Fruit fly (Drosophila melanogaster) whole organism, embryonic: ENCODE results near the gene tra.

Source experiments
- BEAF-32 ChIP-seq: fragments of 200-800 bp; sonication (Bioruptor generic); optimal IDR thresholded peaks from 3 replicates; lab custom pipeline; 2017; ENCODE audit warnings: missing biosample characterization, missing genetic modification characterization, mild to moderate bottlenecking, moderate library complexity, missing genetic modification reagents
- C15 ChIP-seq: fragments of 200-800 bp; sonication (Bioruptor generic); IDR thresholded peaks from 3 replicates; pipeline ENCODE4 v1.3.6; 2022; ENCODE audit warnings: missing biosample characterization, missing genetic modification characterization
- CG1024 ChIP-seq: fragments of 200-800 bp; sonication (Bioruptor generic); IDR thresholded peaks from 2 replicates; pipeline ENCODE4 v1.3.6; 2022; ENCODE audit warnings: missing biosample characterization, missing genetic modification characterization
- CG10565 ChIP-seq: fragments of 200-800 bp; sonication (Bioruptor generic); optimal IDR thresholded peaks from 3 replicates; lab custom pipeline; 2016; ENCODE audit warnings: missing biosample characterization, mild to moderate bottlenecking, missing genetic modification characterization
- CG10654 ChIP-seq: fragments of 200-800 bp; sonication (Bioruptor generic); optimal IDR thresholded peaks from 2 replicates; lab custom pipeline; 2016; ENCODE audit warnings: missing biosample characterization, missing genetic modification characterization
- CG11696 ChIP-seq: fragments of 200-800 bp; sonication (Bioruptor generic); IDR thresholded peaks from 2 replicates; pipeline ENCODE4 v1.3.6; 2022; ENCODE audit warnings: missing biosample characterization, missing genetic modification characterization
- CG13894 ChIP-seq: fragments of 200-800 bp; sonication (Bioruptor generic); optimal IDR thresholded peaks from 3 replicates; lab custom pipeline; 2018; ENCODE audit warnings: missing biosample characterization, mild to moderate bottlenecking, missing genetic modification characterization, moderate library complexity
- CG14965 ChIP-seq: fragments of 200-800 bp; sonication (Bioruptor generic); optimal IDR thresholded peaks from 2 replicates; lab custom pipeline; 2016; ENCODE audit warnings: missing biosample characterization, missing genetic modification characterization, borderline replicate concordance
- CG16863 ChIP-seq: fragments of 200-800 bp; sonication (Bioruptor generic); optimal IDR thresholded peaks from 3 replicates; lab custom pipeline; 2016; ENCODE audit warnings: missing biosample characterization, missing genetic modification characterization
- CG1832 ChIP-seq: fragments of 200-800 bp; sonication (Bioruptor generic); optimal IDR thresholded peaks from 2 replicates; lab custom pipeline; 2017; ENCODE audit warnings: missing biosample characterization, mild to moderate bottlenecking, missing genetic modification characterization, inconsistent platforms
- CG2129 ChIP-seq: fragments of 200-800 bp; sonication (Bioruptor generic); IDR thresholded peaks from 2 replicates; pipeline ENCODE4 v1.3.6; 2022; ENCODE audit warnings: missing biosample characterization, missing genetic modification characterization; ENCODE audit not compliant: partially characterized antibody
- CG2875 ChIP-seq: fragments of 200-800 bp; sonication (Bioruptor generic); optimal IDR thresholded peaks from 2 replicates; lab custom pipeline; 2017; ENCODE audit warnings: missing biosample characterization, mild to moderate bottlenecking, missing genetic modification characterization, missing genetic modification reagents
- CG30020 ChIP-seq: fragments of 200-800 bp; optimal IDR thresholded peaks from 2 replicates; lab custom pipeline; 2019; ENCODE audit warnings: missing biosample characterization, mild to moderate bottlenecking, missing genetic modification characterization, moderate library complexity
- CG3065 ChIP-seq: fragments of 200-800 bp; sonication (Bioruptor generic); optimal IDR thresholded peaks from 2 replicates; lab custom pipeline; 2016; ENCODE audit warnings: missing biosample characterization, missing genetic modification characterization
- CG42726 ChIP-seq: fragments of 200-800 bp; sonication (Bioruptor generic); IDR thresholded peaks from 2 replicates; pipeline ENCODE4 v1.3.6; 2022; ENCODE audit warnings: missing biosample characterization, missing genetic modification characterization; ENCODE audit not compliant: partially characterized antibody
- CG6791 ChIP-seq: fragments of 200-800 bp; sonication (Bioruptor generic); IDR thresholded peaks from 3 replicates; pipeline ENCODE4 v1.3.6; 2022; ENCODE audit warnings: missing biosample characterization, missing genetic modification characterization; ENCODE audit not compliant: partially characterized antibody
- CG9727 ChIP-seq: fragments of 200-800 bp; sonication (Bioruptor generic); optimal IDR thresholded peaks from 3 replicates; lab custom pipeline; 2017; ENCODE audit warnings: missing biosample characterization, mild to moderate bottlenecking, missing genetic modification characterization
- CG9817 ChIP-seq: fragments of 200-800 bp; sonication (Bioruptor generic); optimal IDR thresholded peaks from 2 replicates; lab custom pipeline; 2018; ENCODE audit warnings: missing biosample characterization, mild to moderate bottlenecking, missing genetic modification characterization, moderate library complexity
- Camta ChIP-seq: fragments of 200-800 bp; sonication (Bioruptor generic); optimal IDR thresholded peaks from 2 replicates; lab custom pipeline; 2016; ENCODE audit warnings: missing biosample characterization, missing genetic modification characterization
- Dbx ChIP-seq: fragments of 200-800 bp; sonication (Bioruptor generic); IDR thresholded peaks from 3 replicates; pipeline ENCODE4 v1.3.6; 2022; ENCODE audit warnings: missing biosample characterization, missing genetic modification characterization
- Deaf1 ChIP-seq: fragments of 200-800 bp; optimal IDR thresholded peaks from 3 replicates; lab custom pipeline; 2019; ENCODE audit warnings: missing biosample characterization, mild to moderate bottlenecking, missing genetic modification characterization, moderate library complexity
- Dll ChIP-seq: fragments of 200-800 bp; sonication (Bioruptor generic); IDR thresholded peaks from 4 replicates; pipeline ENCODE4 v1.3.6; 2022; ENCODE audit warnings: missing biosample characterization, missing genetic modification characterization; ENCODE audit not compliant: partially characterized antibody
- Drgx ChIP-seq: fragments of 200-800 bp; sonication (Bioruptor generic); IDR thresholded peaks from 2 replicates; pipeline ENCODE4 v1.3.6; 2022; ENCODE audit warnings: missing biosample characterization, missing genetic modification characterization
- Fer2 ChIP-seq: fragments of 200-800 bp; sonication (Bioruptor generic); optimal IDR thresholded peaks from 2 replicates; lab custom pipeline; 2018; ENCODE audit warnings: missing biosample characterization, mild to moderate bottlenecking, missing genetic modification characterization, moderate library complexity
- Gsc ChIP-seq: fragments of 200-800 bp; sonication (Bioruptor generic); IDR thresholded peaks from 2 replicates; pipeline ENCODE4 v1.3.6; 2022; ENCODE audit warnings: missing biosample characterization, missing genetic modification characterization
- HLH4C ChIP-seq: fragments of 200-800 bp; sonication (Bioruptor generic); IDR thresholded peaks from 3 replicates; pipeline ENCODE4 v1.3.6; 2022; ENCODE audit warnings: missing biosample characterization, missing genetic modification characterization; ENCODE audit not compliant: partially characterized antibody
- HLH54F ChIP-seq: fragments of 200-800 bp; sonication (Bioruptor generic); optimal IDR thresholded peaks from 3 replicates; lab custom pipeline; 2016; ENCODE audit warnings: missing biosample characterization, missing genetic modification characterization
- Hmr ChIP-seq: fragments of 200-800 bp; sonication (Bioruptor generic); optimal IDR thresholded peaks from 3 replicates; lab custom pipeline; 2017; ENCODE audit warnings: mild to moderate bottlenecking, missing biosample characterization, missing genetic modification reagents, missing genetic modification characterization
- Hr78 ChIP-seq, 2 experiments: fragments of 200-800 bp in 1 of 2; fragments of >200 bp in 1 of 2; sonication (Bioruptor generic) in 1 of 2; optimal IDR thresholded peaks; 2 replicates each; lab custom pipeline; 2017 to 2019; ENCODE audit warnings: missing biosample characterization in 2 of 2, missing genetic modification characterization in 2 of 2, mild to moderate bottlenecking in 1 of 2, moderate library complexity in 1 of 2
- Oli ChIP-seq: fragments of 200-800 bp; sonication (Bioruptor generic); optimal IDR thresholded peaks from 2 replicates; lab custom pipeline; 2018; ENCODE audit warnings: missing biosample characterization, mild to moderate bottlenecking, missing genetic modification characterization, moderate library complexity
- Pdp1 ChIP-seq, 2 experiments: fragments of 200-800 bp; sonication (Bioruptor generic); optimal IDR thresholded peaks; 3 replicates each; lab custom pipeline; 2016; ENCODE audit warnings: missing biosample characterization in 2 of 2, missing genetic modification characterization in 2 of 2, mild to moderate bottlenecking in 1 of 2, moderate library complexity in 1 of 2
- Sry-β ChIP-seq: fragments of 200-800 bp; sonication (Bioruptor generic); optimal IDR thresholded peaks from 2 replicates; lab custom pipeline; 2018; ENCODE audit warnings: missing biosample characterization, mild to moderate bottlenecking, missing genetic modification characterization, moderate library complexity
- amos ChIP-seq: fragments of 200-800 bp; sonication (Bioruptor generic); IDR thresholded peaks from 2 replicates; pipeline ENCODE4 v1.3.6; 2022; ENCODE audit warnings: missing biosample characterization, missing genetic modification characterization; ENCODE audit not compliant: partially characterized antibody
- ase ChIP-seq: fragments of 200-800 bp; sonication (Bioruptor generic); IDR thresholded peaks from 3 replicates; pipeline ENCODE4 v1.3.6; 2022; ENCODE audit warnings: missing biosample characterization, missing genetic modification characterization
- bsh ChIP-seq, 2 experiments: fragments of 200-800 bp; sonication (Bioruptor generic); optimal IDR thresholded peaks; 2 replicates each; lab custom pipeline; 2017 to 2018; ENCODE audit warnings: mild to moderate bottlenecking in 2 of 2, missing biosample characterization in 2 of 2, missing genetic modification characterization in 2 of 2, moderate library complexity in 1 of 2
- cad ChIP-seq: fragments of >200 bp; optimal IDR thresholded peaks from 2 replicates; lab custom pipeline; 2017; ENCODE audit warnings: missing biosample characterization, missing genetic modification characterization
- cato ChIP-seq: fragments of 200-800 bp; sonication (Bioruptor generic); optimal IDR thresholded peaks from 2 replicates; lab custom pipeline; 2016; ENCODE audit warnings: missing biosample characterization, missing genetic modification characterization, borderline replicate concordance
- chinmo ChIP-seq: fragments of 200-800 bp; sonication (Bioruptor generic); IDR thresholded peaks from 4 replicates; pipeline ENCODE4 v1.3.6; 2022; ENCODE audit warnings: missing biosample characterization, missing genetic modification characterization; ENCODE audit not compliant: partially characterized antibody
- en ChIP-seq: fragments of 200-800 bp; sonication (Bioruptor generic); optimal IDR thresholded peaks from 2 replicates; lab custom pipeline; 2016; ENCODE audit warnings: missing biosample characterization, missing genetic modification characterization
- fd64A ChIP-seq: fragments of 200-800 bp; sonication (Bioruptor generic); optimal IDR thresholded peaks from 3 replicates; lab custom pipeline; 2018; ENCODE audit warnings: missing biosample characterization, mild to moderate bottlenecking, missing genetic modification characterization
- fu2 ChIP-seq: fragments of 200-800 bp; sonication (Bioruptor generic); optimal IDR thresholded peaks from 2 replicates; lab custom pipeline; 2016; ENCODE audit warnings: missing biosample characterization, missing genetic modification characterization
- gcm2 ChIP-seq: fragments of 200-800 bp; sonication (Bioruptor generic); optimal IDR thresholded peaks from 2 replicates; lab custom pipeline; 2016; ENCODE audit warnings: missing biosample characterization, missing genetic modification characterization
- gfzf ChIP-seq: fragments of 200-800 bp; sonication (Bioruptor generic); optimal IDR thresholded peaks from 2 replicates; lab custom pipeline; 2016; ENCODE audit warnings: missing biosample characterization, mild to moderate bottlenecking, missing genetic modification characterization, moderate library complexity
- ind ChIP-seq: fragments of 200-800 bp; sonication (Bioruptor generic); optimal IDR thresholded peaks from 3 replicates; lab custom pipeline; 2016; ENCODE audit warnings: missing biosample characterization, missing genetic modification characterization
- mirr ChIP-seq: fragments of 200-800 bp; sonication (Bioruptor generic); optimal IDR thresholded peaks from 3 replicates; lab custom pipeline; 2018; ENCODE audit warnings: missing biosample characterization, mild to moderate bottlenecking, missing genetic modification characterization
- otp ChIP-seq: fragments of 200-800 bp; sonication (Bioruptor generic); IDR thresholded peaks from 3 replicates; pipeline ENCODE4, ENCODE4 v1.3.6; 2022; ENCODE audit warnings: missing biosample characterization, missing genetic modification characterization
- trem ChIP-seq: fragments of 200-800 bp; optimal IDR thresholded peaks from 3 replicates; lab custom pipeline; 2019; ENCODE audit warnings: missing biosample characterization, mild to moderate bottlenecking, missing genetic modification characterization, moderate library complexity
- tup ChIP-seq: fragments of 200-800 bp; sonication (Bioruptor generic); optimal IDR thresholded peaks from 2 replicates; lab custom pipeline; 2016; ENCODE audit warnings: missing biosample characterization, mild to moderate bottlenecking, missing genetic modification characterization, moderate library complexity
- usp ChIP-seq: fragments of >200 bp; optimal IDR thresholded peaks from 2 replicates; lab custom pipeline; 2017; ENCODE audit warnings: missing biosample characterization, missing genetic modification characterization

Gene tra

dm6 chr3L:16609120-16609519, 18.3 kb upstream of the tra start, which contains the start of gene CG4098 (continued):
- TF ChIP-seq cato (GFP tag; lab: Kevin White, UChicago) (no peak), Oli (tag; lab: Kevin White, UChicago) (peak; percentile 1), mirr (peak; percentile 55), CG2875 (GFP tag; lab: Kevin White, UChicago) (no peak), HLH4C (GFP tag; lab: Robert Waterston, UW) (no peak), BEAF-32 (GFP tag; lab: Kevin White, UChicago) (peak; percentile 48), Drgx (peak; percentile 81), CG3065 (GFP tag; lab: Kevin White, UChicago) (no peak), CG9817 (tag; lab: Kevin White, UChicago) (peak; percentile 55), HLH54F (GFP tag; lab: Kevin White, UChicago) (peak; percentile 69), Camta (GFP tag; lab: Kevin White, UChicago) (peak; percentile 48), Dbx (GFP tag; lab: Robert Waterston, UW) (peak; percentile 68; the same call in 2 of the 3 replicates), CG10654 (GFP tag; lab: Kevin White, UChicago) (peak; percentile 30), CG30020 (tag; lab: Kevin White, UChicago) (no peak), Deaf1 (tag; lab: Kevin White, UChicago) (no peak), bsh (GFP tag; optimal IDR thresholded peaks at IDR 0.05; lab: Kevin White, UChicago) (peak in 1 of 2 experiments; percentile 47), C15 (no peak), CG1024 (GFP tag; lab: Robert Waterston, UW) (no peak), usp (GFP tag; lab: Kevin White, UChicago) (no peak), CG13894 (tag; lab: Kevin White, UChicago) (peak; percentile 49), cad (GFP tag; lab: Kevin White, UChicago) (no peak), Fer2 (tag; lab: Kevin White, UChicago) (peak; percentile 9), otp (peak; percentile 49; the same call in 1 of the 3 replicates), fd64A (no peak), chinmo (GFP tag; lab: Robert Waterston, UW) (no peak), CG2129 (GFP tag; lab: Robert Waterston, UW) (no peak), Dll (GFP tag; lab: Robert Waterston, UW) (0 out of 4 replicates have a peak, but pooled peaks have one; percentile 29), CG14965 (GFP tag; lab: Kevin White, UChicago) (no peak), CG11696 (GFP tag; lab: Robert Waterston, UW) (peak; percentile 99), Sry-β (GFP tag; lab: Kevin White, UChicago) (no peak), amos (GFP tag; lab: Robert Waterston, UW) (no peak; the same call in 1 of the 2 replicates), Gsc (no peak), CG42726 (GFP tag; lab: Robert Waterston, UW) (no peak), CG10565 (GFP tag; lab: Kevin White, UChicago) (no peak), ind (GFP tag; lab: Kevin White, UChicago) (peak; percentile 75), tup (GFP tag; lab: Kevin White, UChicago) (no peak), en (GFP tag; lab: Kevin White, UChicago) (no peak), gfzf (GFP tag; lab: Kevin White, UChicago) (peak; percentile 77), CG16863 (GFP tag; lab: Kevin White, UChicago) (peak; percentile 35), trem (tag; lab: Kevin White, UChicago) (no peak), Hmr (peak; percentile 52), gcm2 (GFP tag; lab: Kevin White, UChicago) (peak; percentile 29), Pdp1 (GFP tag; optimal IDR thresholded peaks at IDR 0.05; lab: Kevin White, UChicago) (peak; percentile 63 to 65), Hr78 (GFP tag; optimal IDR thresholded peaks at IDR 0.05; lab: Kevin White, UChicago) (no peak), CG1832 (no peak), ase (GFP tag; lab: Robert Waterston, UW) (peak; percentile 53; the same call in 2 of the 3 replicates), fu2 (GFP tag; lab: Kevin White, UChicago) (peak; percentile 56), CG9727 (GFP tag; lab: Kevin White, UChicago) (peak; percentile 8), CG6791 (GFP tag; lab: Robert Waterston, UW) (no peak)
